Worm (Caenorhabditis elegans): ENCODE data around the gene C17B7.14.
A peak's percentile ranks its signal among the peaks of the same experiment; 100 is the strongest.

The C17B7.14 gene

DNA sequence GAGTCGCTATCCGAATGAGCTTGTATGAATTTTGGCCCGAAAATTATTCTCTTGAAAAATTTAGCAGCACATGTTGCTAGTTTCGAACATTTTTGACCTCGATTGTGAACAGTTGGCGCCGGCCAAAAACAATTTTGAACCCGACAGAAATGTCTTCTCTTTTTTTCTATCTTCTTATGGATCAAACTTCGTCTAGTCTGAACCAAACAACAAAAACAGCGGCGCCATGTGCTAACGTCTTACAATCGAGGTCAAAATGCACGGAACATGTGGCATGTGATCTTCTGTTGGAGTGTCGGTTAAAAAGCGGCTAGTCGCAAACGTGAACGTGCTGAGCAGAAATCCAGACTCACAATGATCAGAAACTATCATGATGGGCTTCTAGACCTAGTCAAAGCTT, 44.1 kb downstream of the C17B7.14 start:
- TF ChIP-seq athp-1 (tag; optimal IDR thresholded peaks at IDR 0.05) (no peak), egl-18 (GFP tag; IDR thresholded peaks at IDR 0.05) (no peak), nhr-80 (tag; optimal IDR thresholded peaks at IDR 0.05) (no peak), nhr-179 (tag; optimal IDR thresholded peaks at IDR 0.05) (no peak), K12H6.12 (tag; optimal IDR thresholded peaks at IDR 0.05) (peak; percentile 9), zfh-2 (GFP tag; conservative IDR thresholded peaks at IDR 0.05) (no peak), ztf-26 (tag; optimal IDR thresholded peaks at IDR 0.05) (no peak), nhr-27 (tag; optimal IDR thresholded peaks at IDR 0.05) (no peak), bed-2 (GFP tag; IDR thresholded peaks at IDR 0.05) (no peak)

DNA sequence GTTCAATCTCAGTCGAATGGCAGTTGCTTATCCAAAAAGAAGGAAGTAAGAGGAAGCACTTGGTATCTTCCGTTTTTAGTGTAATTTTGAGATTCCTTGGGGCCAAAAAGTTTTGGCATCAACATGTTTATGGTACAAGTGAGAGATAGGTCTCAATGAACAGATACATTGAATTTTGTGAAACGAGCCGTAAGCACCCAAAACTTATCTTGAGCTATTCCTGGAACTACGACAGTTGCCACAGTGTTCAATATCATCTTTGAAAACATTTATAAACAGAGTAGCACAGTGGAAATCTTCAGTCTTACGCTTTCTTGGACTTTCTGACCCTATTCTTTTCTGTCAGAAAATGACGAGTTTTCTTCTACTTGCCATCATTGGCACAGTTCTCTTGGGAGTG, 45.3 kb downstream of the C17B7.14 start, which contains the start of gene T28A11.3:
Gene T28A11.3 (plus strand): TSS at position 301 of the 400 bp plus-strand sequence.
- TF ChIP-seq ceh-91 (GFP tag; IDR thresholded peaks at IDR 0.05): no peak
- TF ChIP-seq ztf-22 (GFP tag; optimal IDR thresholded peaks at IDR 0.05): no peak
- TF ChIP-seq rec-8 (tag; optimal IDR thresholded peaks at IDR 0.05): no peak
- TF ChIP-seq ztf-6 (GFP tag; IDR thresholded peaks at IDR 0.05): no peak
- no peak for TF ChIP-seq atf-7 (tag; optimal IDR thresholded peaks at IDR 0.05)
- TF ChIP-seq hsf-1 (GFP tag; IDR thresholded peaks at IDR 0.05): no peak
- no peak for TF ChIP-seq zfh-2 (GFP tag; conservative IDR thresholded peaks at IDR 0.05)
- no peak for TF ChIP-seq hlh-12 (tag; optimal IDR thresholded peaks at IDR 0.05)
- TF ChIP-seq mxl-1 (tag; optimal IDR thresholded peaks at IDR 0.05): no peak
- TF ChIP-seq snpc-3.4 (tag; optimal IDR thresholded peaks at IDR 0.05): no peak
- no peak for TF ChIP-seq gei-17 (GFP tag; optimal IDR thresholded peaks at IDR 0.05)
- no peak for TF ChIP-seq cebp-2 (GFP tag; IDR thresholded peaks at IDR 0.05)
- TF ChIP-seq D2030.7 (GFP tag; IDR thresholded peaks at IDR 0.05): no peak
- no peak for TF ChIP-seq F37B4.10 (GFP tag; IDR thresholded peaks at IDR 0.05)
- no peak for TF ChIP-seq aptf-2 (GFP tag; conservative IDR thresholded peaks at IDR 0.05)
- no peak for TF ChIP-seq B0336.3 (GFP tag; IDR thresholded peaks at IDR 0.05)
- no peak for TF ChIP-seq nhr-80 (tag; optimal IDR thresholded peaks at IDR 0.05)

DNA sequence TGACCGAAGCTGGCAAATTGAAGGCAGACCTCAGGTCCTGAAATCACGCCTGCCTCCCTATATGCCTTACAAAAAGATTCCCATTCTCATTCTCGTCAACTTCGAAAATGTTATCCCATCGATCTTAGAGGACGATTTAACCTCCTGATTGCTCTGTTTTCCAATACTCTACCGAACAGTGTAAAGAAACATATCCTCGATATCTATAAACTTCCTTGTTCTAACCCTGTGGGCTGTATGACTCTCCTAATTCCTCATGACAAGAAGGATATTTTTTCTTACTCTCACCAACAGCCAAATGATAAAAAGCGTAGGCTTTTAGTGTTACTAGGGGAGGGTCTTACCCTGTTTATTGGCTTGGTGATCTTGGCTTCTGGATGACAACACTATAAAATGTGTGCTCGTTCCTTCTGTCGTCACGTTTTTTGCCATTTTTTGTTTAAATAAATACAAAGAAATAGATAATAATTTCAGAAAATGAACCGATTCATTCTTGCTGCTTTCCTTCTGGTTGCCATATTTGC, 46.7 kb downstream of the C17B7.14 start, which contains the start of gene T28A11.4:
Gene T28A11.4 (plus strand): TSS at position 474 of the 524 bp plus-strand sequence.
- no peak for TF ChIP-seq sptf-2 (GFP tag; optimal IDR thresholded peaks at IDR 0.05)
- TF ChIP-seq ceh-40 (GFP tag; IDR thresholded peaks at IDR 0.05): no peak
- TF ChIP-seq ets-4 (GFP tag; optimal IDR thresholded peaks at IDR 0.05): no peak
- no peak for TF ChIP-seq ceh-91 (GFP tag; IDR thresholded peaks at IDR 0.05)
- no peak for TF ChIP-seq nfya-1 (tag; optimal IDR thresholded peaks at IDR 0.05; ENCODE audit: borderline replicate concordance, insufficient read depth)
- TF ChIP-seq attf-5 (GFP tag; optimal IDR thresholded peaks at IDR 0.05): no peak
- no peak for TF ChIP-seq Y95B8A.8 (GFP tag; IDR thresholded peaks at IDR 0.05)
- TF ChIP-seq B0336.3 (GFP tag; IDR thresholded peaks at IDR 0.05): no peak
- TF ChIP-seq hmg-1.2 (GFP tag; IDR thresholded peaks at IDR 0.05): no peak
- TF ChIP-seq B0035.1 (tag; optimal IDR thresholded peaks at IDR 0.05): no peak
- no peak for TF ChIP-seq ztf-28 (GFP tag; IDR thresholded peaks at IDR 0.05)
- no peak for TF ChIP-seq T07F8.4 (tag; optimal IDR thresholded peaks at IDR 0.05)
- TF ChIP-seq aptf-3 (GFP tag; IDR thresholded peaks at IDR 0.05): no peak
- no peak for TF ChIP-seq C06A6.2 (GFP tag; conservative IDR thresholded peaks at IDR 0.05)
- no peak for TF ChIP-seq chd-7 (tag; optimal IDR thresholded peaks at IDR 0.05)
- TF ChIP-seq pbrm-1 (GFP tag; IDR thresholded peaks at IDR 0.05): no peak
